Fruit fly (Drosophila melanogaster) whole organism, embryonic: ENCODE results near the gene eIF1.

Experiments used
- Aef1 ChIP-seq: fragments of 200-800 bp; sonication (Bioruptor generic); IDR thresholded peaks from 3 replicates; pipeline ENCODE4 v1.3.6; 2022; ENCODE audit warnings: missing biosample characterization, missing genetic modification characterization
- BEAF-32 ChIP-seq: fragments of 200-800 bp; sonication (Bioruptor generic); optimal IDR thresholded peaks from 3 replicates; lab custom pipeline; 2017; ENCODE audit warnings: missing biosample characterization, missing genetic modification characterization, mild to moderate bottlenecking, moderate library complexity, missing genetic modification reagents
- CG11247 ChIP-seq: fragments of 200-800 bp; sonication (Bioruptor generic); IDR thresholded peaks from 2 replicates; pipeline ENCODE4 v1.3.6; 2022; ENCODE audit warnings: missing biosample characterization, missing genetic modification characterization
- CG12942 ChIP-seq: fragments of 200-800 bp; sonication (Bioruptor generic); optimal IDR thresholded peaks from 3 replicates; lab custom pipeline; 2016; ENCODE audit warnings: missing biosample characterization, missing genetic modification characterization
- CG34422 ChIP-seq: fragments of 200-800 bp; sonication (Bioruptor generic); IDR thresholded peaks from 3 replicates; pipeline ENCODE4 v1.3.6; 2022; ENCODE audit warnings: missing biosample characterization, missing genetic modification characterization
- CG3838 ChIP-seq: fragments of 200-800 bp; sonication (Bioruptor generic); optimal IDR thresholded peaks from 3 replicates; lab custom pipeline; 2016; ENCODE audit warnings: missing biosample characterization, missing genetic modification characterization
- Neu2 ChIP-seq: fragments of 200-800 bp; sonication (Bioruptor generic); optimal IDR thresholded peaks from 3 replicates; lab custom pipeline; 2016; ENCODE audit warnings: missing biosample characterization, missing genetic modification characterization, borderline replicate concordance
- ap ChIP-seq: fragments of 200-800 bp; sonication (Bioruptor generic); IDR thresholded peaks from 2 replicates; pipeline ENCODE4 v1.3.6; 2022; ENCODE audit warnings: missing biosample characterization, missing genetic modification characterization
- bab2 ChIP-seq: fragments of 200-800 bp; sonication (Bioruptor generic); optimal IDR thresholded peaks from 2 replicates; lab custom pipeline; 2016; ENCODE audit warnings: missing biosample characterization, missing genetic modification characterization
- row ChIP-seq: fragments of 200-800 bp; sonication (Bioruptor generic); IDR thresholded peaks from 3 replicates; pipeline ENCODE4 v1.3.6; 2022; ENCODE audit warnings: missing biosample characterization, missing genetic modification characterization

dm6 chr3L:3251659-3252490, 28.7 kb downstream of the eIF1 start:
- TF ChIP-seq ap (GFP tag; lab: Robert Waterston, UW), result no peak
- no peak for TF ChIP-seq Aef1
- no peak for TF ChIP-seq Neu2 (GFP tag; lab: Kevin White, UChicago)
- TF ChIP-seq BEAF-32 (GFP tag; lab: Kevin White, UChicago), result no peak
- TF ChIP-seq CG12942 (GFP tag; lab: Kevin White, UChicago), result no peak
- no peak for TF ChIP-seq CG34422
- TF ChIP-seq CG3838 (GFP tag; lab: Kevin White, UChicago), result no peak
- no peak for TF ChIP-seq bab2 (GFP tag; lab: Kevin White, UChicago)
- no peak for TF ChIP-seq row
- no peak for TF ChIP-seq CG11247 (GFP tag; lab: Robert Waterston, UW)
